Worm (Caenorhabditis elegans): ENCODE data around the gene F52D10.4.

F52D10.4 gene

ce11 chrX:11605766-11606490, 11.3 kb upstream of the F52D10.4 start (continued):
- TF ChIP-seq lsy-2 (tag; optimal IDR thresholded peaks at IDR 0.05) (peak; percentile 86), nhr-237 (tag; optimal IDR thresholded peaks at IDR 0.05) (peak; percentile 98), lin-32 (GFP tag; optimal IDR thresholded peaks at IDR 0.05) (peak; percentile 83), mep-1 (tag; optimal IDR thresholded peaks at IDR 0.05) (peak; percentile 97), ham-2 (GFP tag; optimal IDR thresholded peaks at IDR 0.05) (peak; percentile 97), unc-120 (tag; optimal IDR thresholded peaks at IDR 0.05; ENCODE audit: poor library complexity, severe bottlenecking) (peak; percentile 100), snpc-4 (tag; optimal IDR thresholded peaks at IDR 0.05) (no peak), ceh-39 (tag; optimal IDR thresholded peaks at IDR 0.05) (peak; percentile 87), cnd-1 (tag; optimal IDR thresholded peaks at IDR 0.05) (peak; percentile 97), sem-2 (GFP tag; optimal IDR thresholded peaks at IDR 0.05) (peak; percentile 83), unc-62 (GFP tag; optimal IDR thresholded peaks at IDR 0.05) (peak; percentile 96)

ce11 chrX:11606815-11607499, 10.3 kb upstream of the F52D10.4 start:
- TF ChIP-seq lin-13 (tag; optimal IDR thresholded peaks at IDR 0.05): no peak
- TF ChIP-seq blmp-1 (tag; optimal IDR thresholded peaks at IDR 0.05): no peak
- no peak for TF ChIP-seq nhr-12 (tag; optimal IDR thresholded peaks at IDR 0.05)
- no peak for TF ChIP-seq unc-39 (tag; optimal IDR thresholded peaks at IDR 0.05)
- TF ChIP-seq sem-2 (GFP tag; optimal IDR thresholded peaks at IDR 0.05): no peak
- TF ChIP-seq unc-62 (GFP tag; optimal IDR thresholded peaks at IDR 0.05): peak; percentile 33
- TF ChIP-seq elt-1 (tag; optimal IDR thresholded peaks at IDR 0.05; ENCODE audit: borderline replicate concordance, insufficient read depth): peak; percentile 55
- peak; percentile 19 for TF ChIP-seq M03D4.4 (tag; optimal IDR thresholded peaks at IDR 0.05)
- TF ChIP-seq hlh-1 (tag; optimal IDR thresholded peaks at IDR 0.05): peak; percentile 30
- no peak for TF ChIP-seq lin-32 (GFP tag; optimal IDR thresholded peaks at IDR 0.05)
- peak; percentile 52 for TF ChIP-seq unc-120 (tag; optimal IDR thresholded peaks at IDR 0.05; ENCODE audit: poor library complexity, severe bottlenecking)

ce11 chrX:11607500-11607823, 9.8 kb upstream of the F52D10.4 start:
- TF ChIP-seq ces-1 (GFP tag; optimal IDR thresholded peaks at IDR 0.05) (peak; percentile 67), hlh-1 (tag; optimal IDR thresholded peaks at IDR 0.05) (no peak)

- TF ChIP-seq hlh-1 (tag; optimal IDR thresholded peaks at IDR 0.05): no peak
- no peak for TF ChIP-seq drap-1 (GFP tag; optimal IDR thresholded peaks at IDR 0.05)
- TF ChIP-seq ces-1 (GFP tag; optimal IDR thresholded peaks at IDR 0.05): peak; percentile 96
- peak; percentile 77 for TF ChIP-seq unc-62 (GFP tag; optimal IDR thresholded peaks at IDR 0.05)
- TF ChIP-seq flh-1 (GFP tag; optimal IDR thresholded peaks at IDR 0.05): no peak
- TF ChIP-seq sptf-1 (tag; optimal IDR thresholded peaks at IDR 0.05): no peak
- peak; percentile 72 for TF ChIP-seq elt-1 (tag; optimal IDR thresholded peaks at IDR 0.05; ENCODE audit: borderline replicate concordance, insufficient read depth)
- no peak for TF ChIP-seq lin-32 (GFP tag; optimal IDR thresholded peaks at IDR 0.05)
- TF ChIP-seq bed-3 (GFP tag; optimal IDR thresholded peaks at IDR 0.05): no peak
- TF ChIP-seq nhr-28 (tag; optimal IDR thresholded peaks at IDR 0.05): no peak
- TF ChIP-seq mep-1 (tag; optimal IDR thresholded peaks at IDR 0.05): peak; percentile 15
- no peak for TF ChIP-seq nhr-76 (tag; optimal IDR thresholded peaks at IDR 0.05)
- TF ChIP-seq sem-2 (GFP tag; optimal IDR thresholded peaks at IDR 0.05): no peak
- TF ChIP-seq lin-13 (tag; optimal IDR thresholded peaks at IDR 0.05): no peak
- TF ChIP-seq snpc-4 (tag; optimal IDR thresholded peaks at IDR 0.05): no peak
- peak; percentile 84 for TF ChIP-seq ham-2 (GFP tag; optimal IDR thresholded peaks at IDR 0.05)
- TF ChIP-seq ztf-11 (tag; optimal IDR thresholded peaks at IDR 0.05): no peak
Observed at ce11 chrX:11608110-11608759, 9.0 kb upstream of the F52D10.4 start.

ce11 chrX:11621997-11622396, 4.7 kb downstream of the F52D10.4 start, which contains the start of gene sto-3:
Gene sto-3 (minus strand): TSS chrX:11622097.
- TF ChIP-seq ztf-11 (tag; optimal IDR thresholded peaks at IDR 0.05) (no peak), zip-8 (tag; optimal IDR thresholded peaks at IDR 0.05) (no peak), flh-1 (GFP tag; optimal IDR thresholded peaks at IDR 0.05) (no peak), nhr-12 (tag; optimal IDR thresholded peaks at IDR 0.05) (no peak), ceh-43 (GFP tag; optimal IDR thresholded peaks at IDR 0.05) (no peak), ces-1 (GFP tag; optimal IDR thresholded peaks at IDR 0.05) (no peak), lsy-2 (tag; optimal IDR thresholded peaks at IDR 0.05) (no peak), sem-2 (GFP tag; optimal IDR thresholded peaks at IDR 0.05) (no peak), blmp-1 (tag; optimal IDR thresholded peaks at IDR 0.05) (no peak), sptf-1 (tag; optimal IDR thresholded peaks at IDR 0.05) (no peak), ceh-39 (tag; optimal IDR thresholded peaks at IDR 0.05) (no peak), nhr-76 (tag; optimal IDR thresholded peaks at IDR 0.05) (no peak)
